Worm (Caenorhabditis elegans) whole organism, L3 larva: ENCODE results near the gene cts-1.

Experiments used
- R02D3.7 ChIP-seq: fragments of 150-350 bp; optimal IDR thresholded peaks from 2 replicates; lab custom pipeline; 2014; ENCODE audit warnings: missing biosample characterization, missing genetic modification characterization
- ZK546.5 ChIP-seq: sonication (generic microtip); optimal IDR thresholded peaks from 2 replicates; lab custom pipeline; 2017; ENCODE audit warnings: missing biosample characterization, missing genetic modification characterization
- aly-2 ChIP-seq: fragments of 150-350 bp; optimal IDR thresholded peaks from 2 replicates; lab custom pipeline; 2014; ENCODE audit warnings: missing biosample characterization, missing genetic modification characterization
- ama-1 ChIP-seq: fragments of 150-350 bp; optimal IDR thresholded peaks from 2 replicates; lab custom pipeline; 2018
- ceh-82 ChIP-seq: fragments of 150-350 bp; optimal IDR thresholded peaks from 2 replicates; lab custom pipeline; 2014; ENCODE audit warnings: missing biosample characterization, missing genetic modification characterization
- ceh-9 ChIP-seq: sonication (generic microtip); optimal IDR thresholded peaks from 2 replicates; lab custom pipeline; 2018; ENCODE audit warnings: missing biosample characterization, missing genetic modification characterization
- daf-12 ChIP-seq: fragments of 150-350 bp; optimal IDR thresholded peaks from 2 replicates; lab custom pipeline; 2014; ENCODE audit warnings: missing biosample characterization, missing genetic modification reagents, missing genetic modification characterization
- egl-27 ChIP-seq: sonication (generic microtip); optimal IDR thresholded peaks from 4 replicates; lab custom pipeline; 2017; ENCODE audit warnings: missing biosample characterization, missing genetic modification reagents, missing genetic modification characterization
- egl-5 ChIP-seq: fragments of 150-350 bp; optimal IDR thresholded peaks from 2 replicates; lab custom pipeline; 2017; ENCODE audit warnings: missing biosample characterization, missing genetic modification reagents, missing genetic modification characterization, inconsistent platforms
- elt-1 ChIP-seq: fragments of 150-350 bp; optimal IDR thresholded peaks from 2 replicates; lab custom pipeline; 2014; ENCODE audit warnings: missing biosample characterization, missing genetic modification characterization
- elt-2 ChIP-seq: sonication (generic microtip); optimal IDR thresholded peaks from 2 replicates; lab custom pipeline; 2016; ENCODE audit warnings: missing genetic modification reagents, mild to moderate bottlenecking, missing genetic modification characterization, missing compliant biosample characterization
- fkh-10 ChIP-seq: sonication (generic microtip); optimal IDR thresholded peaks from 2 replicates; lab custom pipeline; 2017; ENCODE audit warnings: missing biosample characterization, missing genetic modification reagents, missing genetic modification characterization
- fkh-2 ChIP-seq: fragments of 150-350 bp; optimal IDR thresholded peaks from 2 replicates; lab custom pipeline; 2014; ENCODE audit warnings: missing biosample characterization, missing genetic modification reagents, missing genetic modification characterization
- fos-1 ChIP-seq: fragments of 150-350 bp; optimal IDR thresholded peaks from 2 replicates; lab custom pipeline; 2014; ENCODE audit warnings: missing biosample characterization, missing genetic modification characterization
- hmg-11 ChIP-seq: sonication (generic microtip); optimal IDR thresholded peaks from 2 replicates; lab custom pipeline; 2016; ENCODE audit warnings: missing genetic modification characterization, missing compliant biosample characterization
- jun-1 ChIP-seq: fragments of 150-350 bp; optimal IDR thresholded peaks from 2 replicates; lab custom pipeline; 2014; ENCODE audit warnings: missing biosample characterization, missing genetic modification reagents, missing genetic modification characterization
- lin-15B ChIP-seq: fragments of 150-350 bp; optimal IDR thresholded peaks from 2 replicates; lab custom pipeline; 2014; ENCODE audit warnings: missing biosample characterization, missing genetic modification characterization
- lsy-12 ChIP-seq: sonication (generic microtip); optimal IDR thresholded peaks from 2 replicates; lab custom pipeline; 2016; ENCODE audit warnings: mild to moderate bottlenecking, missing genetic modification characterization, missing compliant biosample characterization
- mdl-1 ChIP-seq: fragments of 150-350 bp; optimal IDR thresholded peaks from 2 replicates; lab custom pipeline; 2014; ENCODE audit warnings: missing biosample characterization, missing genetic modification characterization
- mml-1 ChIP-seq: fragments of 150-350 bp; sonication (generic microtip); optimal IDR thresholded peaks from 3 replicates; lab custom pipeline; 2014; ENCODE audit warnings: missing biosample characterization, missing genetic modification characterization
- nhr-23 ChIP-seq: fragments of 150-350 bp; optimal IDR thresholded peaks from 2 replicates; lab custom pipeline; 2014; ENCODE audit warnings: missing biosample characterization, missing genetic modification reagents, missing genetic modification characterization
- nhr-237 ChIP-seq: fragments of 150-350 bp; optimal IDR thresholded peaks from 2 replicates; lab custom pipeline; 2014; ENCODE audit warnings: missing biosample characterization, missing genetic modification characterization
- nhr-28 ChIP-seq: fragments of 150-350 bp; optimal IDR thresholded peaks from 2 replicates; lab custom pipeline; 2014; ENCODE audit warnings: missing biosample characterization, missing genetic modification characterization
- nhr-43 ChIP-seq: sonication (generic microtip); optimal IDR thresholded peaks from 2 replicates; lab custom pipeline; 2016; ENCODE audit warnings: mild to moderate bottlenecking, missing genetic modification characterization, missing compliant biosample characterization; ENCODE audit not compliant: poor library complexity, severe bottlenecking
- nhr-76 ChIP-seq: fragments of 150-350 bp; sonication (generic microtip); optimal IDR thresholded peaks from 5 replicates; lab custom pipeline; 2014; ENCODE audit warnings: missing biosample characterization, missing genetic modification characterization
- pha-4 ChIP-seq: fragments of 150-350 bp; optimal IDR thresholded peaks from 2 replicates; lab custom pipeline; 2014; ENCODE audit warnings: missing biosample characterization, missing genetic modification reagents, missing genetic modification characterization
- sea-2 ChIP-seq: fragments of 150-350 bp; sonication (generic microtip); optimal IDR thresholded peaks from 4 replicates; lab custom pipeline; 2014; ENCODE audit warnings: missing biosample characterization, missing genetic modification reagents, missing genetic modification characterization
- skn-1 ChIP-seq: fragments of 150-350 bp; optimal IDR thresholded peaks from 2 replicates; lab custom pipeline; 2014; ENCODE audit warnings: missing biosample characterization, missing genetic modification characterization
- snpc-4 ChIP-seq: fragments of 150-350 bp; optimal IDR thresholded peaks from 2 replicates; lab custom pipeline; 2014; ENCODE audit warnings: missing biosample characterization, missing genetic modification characterization
- tbx-2 ChIP-seq: sonication (generic microtip); optimal IDR thresholded peaks from 2 replicates; lab custom pipeline; 2016; ENCODE audit warnings: mild to moderate bottlenecking, missing genetic modification characterization, missing compliant biosample characterization
- unc-39 ChIP-seq: sonication (generic microtip); optimal IDR thresholded peaks from 4 replicates; lab custom pipeline; 2017; ENCODE audit warnings: missing biosample characterization, missing genetic modification characterization
- unc-62 ChIP-seq: fragments of 150-350 bp; sonication (generic microtip); optimal IDR thresholded peaks from 4 replicates; lab custom pipeline; 2014; ENCODE audit warnings: missing biosample characterization, missing genetic modification reagents, missing genetic modification characterization
- zag-1 ChIP-seq: fragments of 150-350 bp; optimal IDR thresholded peaks from 2 replicates; lab custom pipeline; 2014; ENCODE audit warnings: missing biosample characterization, missing genetic modification characterization
- ztf-11 ChIP-seq: fragments of 150-350 bp; optimal IDR thresholded peaks from 2 replicates; lab custom pipeline; 2014; ENCODE audit warnings: missing biosample characterization, missing genetic modification characterization

Gene cts-1

ce11 chrIII:10215882-10216281 lies 553 bp downstream of the cts-1 start:
- peak; percentile 76 for TF ChIP-seq ama-1
- peak; percentile 33 for TF ChIP-seq nhr-43 (tag; lab: Kevin White, UChicago)
- no peak for TF ChIP-seq mml-1 (tag; lab: Kevin White, UChicago)

- no peak for TF ChIP-seq fkh-2 (tag; lab: Kevin White, UChicago)
- TF ChIP-seq jun-1 (tag; lab: Kevin White, UChicago) = peak; percentile 79
- TF ChIP-seq ama-1 = peak; percentile 97
- peak; percentile 13 for TF ChIP-seq tbx-2 (tag; lab: Kevin White, UChicago)
- TF ChIP-seq zag-1 (tag; lab: Kevin White, UChicago) = no peak
- no peak for TF ChIP-seq skn-1 (tag; lab: Kevin White, UChicago)
- TF ChIP-seq lsy-12 (tag; lab: Kevin White, UChicago) = peak; percentile 78
- no peak for TF ChIP-seq elt-1 (tag; lab: Kevin White, UChicago)
- no peak for TF ChIP-seq unc-62 (GFP tag; lab: Kevin White, UChicago)
- peak; percentile 46 for TF ChIP-seq ceh-82 (tag; lab: Kevin White, UChicago)
- peak; percentile 38 for TF ChIP-seq fos-1
- TF ChIP-seq lin-15B (tag; lab: Kevin White, UChicago) = no peak
- TF ChIP-seq aly-2 (tag; lab: Kevin White, UChicago) = peak; percentile 77
- TF ChIP-seq nhr-23 (tag; lab: Kevin White, UChicago) = peak; percentile 15
- TF ChIP-seq ceh-9 (tag; lab: Kevin White, UChicago) = no peak
- peak; percentile 35 for TF ChIP-seq pha-4 (tag; lab: Kevin White, UChicago)
- TF ChIP-seq nhr-28 (tag; lab: Kevin White, UChicago) = no peak
- no peak for TF ChIP-seq daf-12 (tag; lab: Kevin White, UChicago)
- TF ChIP-seq snpc-4 = no peak
- TF ChIP-seq mdl-1 (tag; lab: Kevin White, UChicago) = no peak
- TF ChIP-seq elt-2 = peak; percentile 74
- peak; percentile 75 for TF ChIP-seq nhr-43 (tag; lab: Kevin White, UChicago)
These were observed 1.9 kb downstream of the cts-1 start for ce11 chrIII:10214540-10214979.

- peak; percentile 8 for TF ChIP-seq pha-4 (tag; lab: Kevin White, UChicago)
- peak; percentile 13 for TF ChIP-seq elt-2
- no peak for TF ChIP-seq fos-1
- TF ChIP-seq, all 47 proteins: peak for 2
These were observed 4.4 kb downstream of the cts-1 start, which contains the start of the genes blos-1 and best-18 for ce11 chrIII:10211889-10212494. Gene blos-1 (minus strand): TSS chrIII:10211946. Gene best-18 (plus strand): TSS chrIII:10212396.

- TF ChIP-seq egl-5 (tag; lab: Kevin White, UChicago) (no peak), mml-1 (tag; lab: Kevin White, UChicago) (no peak), ZK546.5 (tag; lab: Kevin White, UChicago) (no peak), tbx-2 (tag; lab: Kevin White, UChicago) (no peak), ztf-11 (tag; lab: Kevin White, UChicago) (no peak), R02D3.7 (tag; lab: Kevin White, UChicago) (no peak), snpc-4 (no peak), nhr-23 (tag; lab: Kevin White, UChicago) (no peak), ama-1 (peak; percentile 33), fkh-10 (GFP tag; lab: Kevin White, UChicago) (no peak), hmg-11 (tag; lab: Kevin White, UChicago) (peak; percentile 8), nhr-76 (tag; lab: Kevin White, UChicago) (no peak), sea-2 (no peak), nhr-237 (tag; lab: Kevin White, UChicago) (no peak), egl-27 (no peak), unc-39 (tag; lab: Kevin White, UChicago) (no peak), aly-2 (tag; lab: Kevin White, UChicago) (peak; percentile 69), skn-1 (tag; lab: Kevin White, UChicago) (no peak), zag-1 (tag; lab: Kevin White, UChicago) (no peak)
These were observed 6.7 kb downstream of the cts-1 start, which contains the start of gene T20G5.9 for ce11 chrIII:10209703-10210102. Gene T20G5.9 (plus strand): TSS chrIII:10209840.
